Fruit fly (Drosophila melanogaster) whole organism, prepupa: ENCODE data around the gene LanA.

Source experiments
- CG15336 ChIP-seq: fragments of 200-800 bp; sonication (Bioruptor generic); IDR thresholded peaks from 2 replicates; pipeline ENCODE4 v1.3.6; 2022; ENCODE audit warnings: missing biosample characterization, missing genetic modification characterization
- CG6163 ChIP-seq: fragments of 200-800 bp; sonication (Bioruptor generic); IDR thresholded peaks from 3 replicates; pipeline ENCODE4 v1.3.6; 2022; ENCODE audit warnings: missing biosample characterization, missing genetic modification characterization
- CG6276 ChIP-seq: fragments of 200-800 bp; sonication (Bioruptor generic); optimal IDR thresholded peaks from 2 replicates; lab custom pipeline; 2017; ENCODE audit warnings: missing biosample characterization, mild to moderate bottlenecking, missing genetic modification characterization
- CG7368 ChIP-seq: fragments of 200-800 bp; sonication (Bioruptor generic); optimal IDR thresholded peaks from 3 replicates; lab custom pipeline; 2016; ENCODE audit warnings: missing biosample characterization, missing genetic modification characterization
- Eip75B ChIP-seq: fragments of 200-800 bp; sonication (Bioruptor generic); optimal IDR thresholded peaks from 3 replicates; lab custom pipeline; 2016; ENCODE audit warnings: missing biosample characterization, missing genetic modification characterization
- Eip93F ChIP-seq: fragments of 200-800 bp; sonication (Bioruptor generic); optimal IDR thresholded peaks from 2 replicates; lab custom pipeline; 2016; ENCODE audit warnings: missing biosample characterization, mild to moderate bottlenecking, missing genetic modification characterization
- Ets96B ChIP-seq: fragments of 200-800 bp; optimal IDR thresholded peaks from 2 replicates; lab custom pipeline; 2019; ENCODE audit warnings: missing biosample characterization, mild to moderate bottlenecking, missing genetic modification characterization, moderate library complexity
- Lpt ChIP-seq: fragments of 200-800 bp; sonication (Bioruptor generic); optimal IDR thresholded peaks from 3 replicates; lab custom pipeline; 2016; ENCODE audit warnings: missing biosample characterization, missing genetic modification characterization
- OdsH ChIP-seq: fragments of 200-800 bp; sonication (Bioruptor generic); optimal IDR thresholded peaks from 3 replicates; lab custom pipeline; 2016; ENCODE audit warnings: missing biosample characterization, missing genetic modification characterization
- Sox15 ChIP-seq: fragments of 200-800 bp; sonication (Bioruptor generic); optimal IDR thresholded peaks from 3 replicates; lab custom pipeline; 2016; ENCODE audit warnings: missing biosample characterization, missing genetic modification characterization
- acj6 ChIP-seq: fragments of 200-800 bp; sonication (Bioruptor generic); optimal IDR thresholded peaks from 3 replicates; lab custom pipeline; 2016; ENCODE audit warnings: missing biosample characterization, missing genetic modification characterization
- fkh ChIP-seq: fragments of 200-800 bp; sonication (Bioruptor generic); optimal IDR thresholded peaks from 3 replicates; lab custom pipeline; 2017; ENCODE audit warnings: missing biosample characterization, mild to moderate bottlenecking, missing genetic modification characterization, moderate library complexity
- lz ChIP-seq: fragments of 200-800 bp; sonication (Bioruptor generic); optimal IDR thresholded peaks from 3 replicates; lab custom pipeline; 2016; ENCODE audit warnings: missing biosample characterization, missing genetic modification characterization
- topi ChIP-seq: fragments of 200-800 bp; sonication (Bioruptor generic); optimal IDR thresholded peaks from 3 replicates; lab custom pipeline; 2016; ENCODE audit warnings: missing biosample characterization, missing genetic modification characterization

- TF ChIP-seq OdsH, result no peak
- no peak; the same call in 1 of the 2 replicates for TF ChIP-seq CG15336 (GFP tag; lab: Robert Waterston, UW)
- no peak for TF ChIP-seq acj6 (GFP tag; lab: Kevin White, UChicago)
- no peak for TF ChIP-seq CG6276 (GFP tag; lab: Kevin White, UChicago)
- TF ChIP-seq CG7368 (GFP tag; lab: Kevin White, UChicago), result no peak
- TF ChIP-seq Lpt, result no peak
- TF ChIP-seq fkh (GFP tag; lab: Kevin White, UChicago), result peak; percentile 9
- TF ChIP-seq CG6163, result peak; percentile 52; the same call in 2 of the 3 replicates
- no peak for TF ChIP-seq Eip75B (GFP tag; lab: Kevin White, UChicago)
- no peak for TF ChIP-seq lz (GFP tag; lab: Kevin White, UChicago)
- no peak for TF ChIP-seq Eip93F (GFP tag; lab: Kevin White, UChicago)
- TF ChIP-seq Ets96B (tag; lab: Kevin White, UChicago), result no peak
- TF ChIP-seq topi, result no peak
- TF ChIP-seq Sox15 (GFP tag; lab: Kevin White, UChicago), result no peak
These were observed at the start of gene LanA for dm6 chr3L:6217806-6218205.
